Fruit fly (Drosophila melanogaster): ENCODE measurements around the gene Hira.
A peak's percentile ranks its signal among the peaks of the same experiment; 100 is the strongest.

The Hira gene

DNA sequence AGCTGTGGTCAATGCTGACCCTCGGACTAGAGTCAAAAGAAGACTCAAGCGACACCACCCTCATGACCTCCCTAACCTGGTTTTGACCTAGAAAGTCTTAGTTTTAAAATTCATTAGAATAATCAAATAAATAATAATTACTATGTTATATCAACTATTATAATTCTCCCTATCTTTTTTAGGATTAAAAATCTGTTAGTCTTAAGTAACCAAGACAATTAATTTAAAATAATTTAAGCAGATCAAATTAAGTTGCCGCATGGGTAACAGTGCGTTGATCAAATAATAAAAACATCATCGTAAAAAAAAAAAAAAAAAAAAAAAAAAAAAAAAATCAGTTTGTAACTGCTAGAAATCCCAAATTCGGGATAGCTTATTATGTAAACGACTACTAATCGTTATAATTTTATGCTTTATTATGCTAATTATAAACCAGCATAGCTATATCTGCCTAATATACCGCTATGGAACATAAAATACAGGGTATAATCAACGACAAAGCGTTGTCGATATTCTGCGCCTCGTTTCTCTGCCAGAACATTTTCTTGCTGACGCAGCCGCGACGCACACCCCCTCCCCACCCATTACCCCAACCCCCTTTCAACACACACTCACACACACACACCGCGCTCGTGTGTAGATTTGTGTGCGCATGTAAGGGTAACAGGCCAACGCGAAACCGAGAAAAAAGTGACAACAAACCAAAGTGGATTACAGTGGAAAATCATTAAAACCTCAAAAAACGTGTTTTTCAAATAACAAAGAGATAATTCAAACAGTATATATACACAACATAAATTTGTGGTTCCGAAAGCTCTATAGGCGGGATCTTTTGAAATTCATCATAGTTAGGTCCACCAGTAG lies 18.7 kb upstream of the Hira start (continued):
- TF ChIP-seq Hr51 (GFP tag; optimal IDR thresholded peaks at IDR 0.05) = peak; percentile 34 to 36
- peak; percentile 47 for TF ChIP-seq dm (GFP tag; optimal IDR thresholded peaks at IDR 0.05)
- peak; percentile 24 for TF ChIP-seq Xbp1 (GFP tag; optimal IDR thresholded peaks at IDR 0.05)
- TF ChIP-seq CG14014 (GFP tag; IDR thresholded peaks at IDR 0.05) = peak; percentile 78
- TF ChIP-seq sens (GFP tag) = peak; percentile 99
- peak; percentile 95 for TF ChIP-seq pum (GFP tag; optimal IDR thresholded peaks at IDR 0.05)
- TF ChIP-seq CG4854 (GFP tag; optimal IDR thresholded peaks at IDR 0.05) = peak; percentile 21
- TF ChIP-seq CG11504 (tag; optimal IDR thresholded peaks at IDR 0.05) = peak; percentile 94
- TF ChIP-seq fd64A (GFP tag; optimal IDR thresholded peaks at IDR 0.05) = peak; percentile 58
- peak; percentile 22 to 46 for TF ChIP-seq bsh (GFP tag; optimal IDR thresholded peaks at IDR 0.05)
- peak; percentile 57 for TF ChIP-seq wek (GFP tag; optimal IDR thresholded peaks at IDR 0.05)
- TF ChIP-seq Rfx (GFP tag; IDR thresholded peaks at IDR 0.05) = peak; percentile 79
- TF ChIP-seq kay (GFP tag; optimal IDR thresholded peaks at IDR 0.05) = peak; percentile 86
- peak; percentile 4 for TF ChIP-seq pzg (GFP tag; optimal IDR thresholded peaks at IDR 0.05)
- TF ChIP-seq Spps (tag; optimal IDR thresholded peaks at IDR 0.05) = peak; percentile 5
- peak; percentile 54 for TF ChIP-seq CG15601 (tag; optimal IDR thresholded peaks at IDR 0.05)
- peak; percentile 85 for TF ChIP-seq ken (GFP tag; IDR thresholded peaks at IDR 0.05)
- TF ChIP-seq CG15696 (tag; optimal IDR thresholded peaks at IDR 0.05) = peak; percentile 51
- TF ChIP-seq en (GFP tag; optimal IDR thresholded peaks at IDR 0.05) = peak; percentile 87
- peak; percentile 55 for TF ChIP-seq shn (GFP tag; optimal IDR thresholded peaks at IDR 0.05)
- TF ChIP-seq az2 (GFP tag; optimal IDR thresholded peaks at IDR 0.05) = peak; percentile 10
- TF ChIP-seq CG2875 (GFP tag; optimal IDR thresholded peaks at IDR 0.05) = peak; percentile 25
- peak; percentile 24 for TF ChIP-seq CG17186 (GFP tag; optimal IDR thresholded peaks at IDR 0.05)
- TF ChIP-seq NfI (GFP tag; optimal IDR thresholded peaks at IDR 0.05) = peak; percentile 44
- TF ChIP-seq Sox102F (GFP tag; optimal IDR thresholded peaks at IDR 0.05) = peak; percentile 46
- 0 out of 2 replicates have a peak, but pooled peaks have one; percentile 39 for TF ChIP-seq CkIIα-i1 (GFP tag; IDR thresholded peaks at IDR 0.05)
- peak; percentile 19 for TF ChIP-seq CG11398 (GFP tag; optimal IDR thresholded peaks at IDR 0.05)
- TF ChIP-seq CG12769 (tag; optimal IDR thresholded peaks at IDR 0.05) = peak; percentile 89
- peak; percentile 13 for TF ChIP-seq tio (GFP tag; optimal IDR thresholded peaks at IDR 0.05)
- peak; percentile 65; the same call in 1 of the 2 replicates for TF ChIP-seq sim (GFP tag; IDR thresholded peaks at IDR 0.05)
- TF ChIP-seq bigmax (GFP tag; optimal IDR thresholded peaks at IDR 0.05) = peak; percentile 15
- peak; percentile 63 for TF ChIP-seq sug (tag; optimal IDR thresholded peaks at IDR 0.05)
- TF ChIP-seq CG13624 (GFP tag; optimal IDR thresholded peaks at IDR 0.05) = peak; percentile 29
- TF ChIP-seq lilli (GFP tag; optimal IDR thresholded peaks at IDR 0.05) = peak; percentile 97
- TF ChIP-seq Hmx (GFP tag; optimal IDR thresholded peaks at IDR 0.05) = peak; percentile 91
- peak; percentile 74 for TF ChIP-seq CG14441 (GFP tag; IDR thresholded peaks at IDR 0.05)
- peak; percentile 38 for TF ChIP-seq CG3847 (GFP tag; IDR thresholded peaks at IDR 0.05)
- TF ChIP-seq CG4360 (GFP tag; IDR thresholded peaks at IDR 0.05) = peak; percentile 39; the same call in 1 of the 2 replicates
- TF ChIP-seq Atf6 (GFP tag; IDR thresholded peaks at IDR 0.05) = peak; percentile 74
- TF ChIP-seq Optix (GFP tag; IDR thresholded peaks at IDR 0.05) = peak; percentile 66; the same call in 2 of the 3 replicates
- TF ChIP-seq CG9215 (GFP tag; IDR thresholded peaks at IDR 0.05) = peak; percentile 55; the same call in 1 of the 2 replicates
- peak; percentile 61 for TF ChIP-seq CG16779 (GFP tag; IDR thresholded peaks at IDR 0.05)
- peak; percentile 9; the same call in 1 of the 2 replicates for TF ChIP-seq peb (GFP tag; IDR thresholded peaks at IDR 0.05)
- TF ChIP-seq aop (GFP tag; IDR thresholded peaks at IDR 0.05) = 0 out of 2 replicates have a peak, but pooled peaks have one; percentile 10
- TF ChIP-seq Dip3 (GFP tag; optimal IDR thresholded peaks at IDR 0.05) = peak; percentile 66
- peak; percentile 64 for TF ChIP-seq Hand (GFP tag; optimal IDR thresholded peaks at IDR 0.05)
- TF ChIP-seq dysf (GFP tag; IDR thresholded peaks at IDR 0.05) = peak; percentile 76
- TF ChIP-seq gro (GFP tag; optimal IDR thresholded peaks at IDR 0.05) = peak; percentile 95
- peak; percentile 63; the same call in 2 of the 3 replicates for TF ChIP-seq otp (GFP tag; IDR thresholded peaks at IDR 0.05)
